Fruit fly (Drosophila melanogaster): ENCODE results near the gene Best4.
A peak's percentile ranks its signal among the peaks of the same experiment; 100 is the strongest.

The Best4 gene

dm6 chr3L:15257154-15257553, 41.6 kb upstream of the Best4 start:
- TF ChIP-seq CG32121 (GFP tag; IDR thresholded peaks at IDR 0.05) (no peak), rn (GFP tag; IDR thresholded peaks at IDR 0.05) (no peak), CG8159 (tag; optimal IDR thresholded peaks at IDR 0.05) (no peak), CG9948 (tag; optimal IDR thresholded peaks at IDR 0.05) (no peak), Pif1B (GFP tag; optimal IDR thresholded peaks at IDR 0.05) (no peak), CG15710 (tag; optimal IDR thresholded peaks at IDR 0.05) (no peak), CG34367 (tag; optimal IDR thresholded peaks at IDR 0.05) (no peak), CG14655 (GFP tag; optimal IDR thresholded peaks at IDR 0.05) (peak; percentile 43), Snoo (tag; optimal IDR thresholded peaks at IDR 0.05) (no peak)

dm6 chr3L:15258357-15258756, 40.4 kb upstream of the Best4 start:
- TF ChIP-seq CG8301 (tag; optimal IDR thresholded peaks at IDR 0.05) (peak; percentile 56), Snoo (tag; optimal IDR thresholded peaks at IDR 0.05) (peak; percentile 57), CG8159 (tag; optimal IDR thresholded peaks at IDR 0.05) (peak; percentile 72), Pif1A (GFP tag; optimal IDR thresholded peaks at IDR 0.05) (peak; percentile 56), CG12605 (GFP tag; IDR thresholded peaks at IDR 0.05) (no peak), CG32121 (GFP tag; IDR thresholded peaks at IDR 0.05) (no peak), Pif1B (GFP tag; optimal IDR thresholded peaks at IDR 0.05) (peak; percentile 29), CG14655 (GFP tag; optimal IDR thresholded peaks at IDR 0.05) (peak; percentile 49), D1 (tag; optimal IDR thresholded peaks at IDR 0.05) (no peak), CG4496 (GFP tag; IDR thresholded peaks at IDR 0.05) (no peak), gl (tag; optimal IDR thresholded peaks at IDR 0.05) (no peak), CG13204 (GFP tag; optimal IDR thresholded peaks at IDR 0.05) (no peak), CG10348 (GFP tag; IDR thresholded peaks at IDR 0.05) (no peak), CG9948 (tag; optimal IDR thresholded peaks at IDR 0.05) (peak; percentile 13), CG17806 (tag; optimal IDR thresholded peaks at IDR 0.05) (peak; percentile 50), rn (GFP tag; IDR thresholded peaks at IDR 0.05) (no peak), EcR (GFP tag; optimal IDR thresholded peaks at IDR 0.05) (no peak), CG15710 (tag; optimal IDR thresholded peaks at IDR 0.05) (peak; percentile 61), fd96Ca (GFP tag; IDR thresholded peaks at IDR 0.05) (no peak), CG34367 (tag; optimal IDR thresholded peaks at IDR 0.05) (peak; percentile 8), Ets98B (GFP tag; IDR thresholded peaks at IDR 0.05) (no peak)

- peak; percentile 94 for TF ChIP-seq CG8301 (tag; optimal IDR thresholded peaks at IDR 0.05)
- peak; percentile 88 for TF ChIP-seq fd96Ca (GFP tag; IDR thresholded peaks at IDR 0.05)
- TF ChIP-seq CG14655 (GFP tag; optimal IDR thresholded peaks at IDR 0.05) = peak; percentile 95
- TF ChIP-seq rn (GFP tag; IDR thresholded peaks at IDR 0.05) = peak; percentile 91
- peak; percentile 92 for TF ChIP-seq gl (tag; optimal IDR thresholded peaks at IDR 0.05)
- peak; percentile 97 for TF ChIP-seq CG17806 (tag; optimal IDR thresholded peaks at IDR 0.05)
- peak; percentile 95 for TF ChIP-seq CG9948 (tag; optimal IDR thresholded peaks at IDR 0.05)
- TF ChIP-seq CG34367 (tag; optimal IDR thresholded peaks at IDR 0.05) = peak; percentile 97
- peak; percentile 92 for TF ChIP-seq CG12605 (GFP tag; IDR thresholded peaks at IDR 0.05)
- peak; percentile 82 for TF ChIP-seq CG32121 (GFP tag; IDR thresholded peaks at IDR 0.05)
- peak; percentile 95 for TF ChIP-seq CG8159 (tag; optimal IDR thresholded peaks at IDR 0.05)
- TF ChIP-seq EcR (GFP tag; optimal IDR thresholded peaks at IDR 0.05) = peak; percentile 85
- peak; percentile 94 for TF ChIP-seq Pif1A (GFP tag; optimal IDR thresholded peaks at IDR 0.05)
- peak; percentile 91 for TF ChIP-seq Snoo (tag; optimal IDR thresholded peaks at IDR 0.05)
- TF ChIP-seq CG15710 (tag; optimal IDR thresholded peaks at IDR 0.05) = peak; percentile 96
- TF ChIP-seq CG10348 (GFP tag; IDR thresholded peaks at IDR 0.05) = peak; percentile 63
- peak; percentile 93 for TF ChIP-seq Pif1B (GFP tag; optimal IDR thresholded peaks at IDR 0.05)
- peak; percentile 96 for TF ChIP-seq CG4496 (GFP tag; IDR thresholded peaks at IDR 0.05)
- peak; percentile 92 for TF ChIP-seq CG13204 (GFP tag; optimal IDR thresholded peaks at IDR 0.05)
- peak; percentile 82 for TF ChIP-seq D1 (tag; optimal IDR thresholded peaks at IDR 0.05)
- TF ChIP-seq Ets98B (GFP tag; IDR thresholded peaks at IDR 0.05) = peak; percentile 93
Observed at dm6 chr3L:15260593-15260992, 38.2 kb upstream of the Best4 start.

dm6 chr3L:15261067-15261506, 37.7 kb upstream of the Best4 start:
- TF ChIP-seq CG9948 (tag; optimal IDR thresholded peaks at IDR 0.05) = peak; percentile 84
- peak; percentile 77 for TF ChIP-seq Pif1A (GFP tag; optimal IDR thresholded peaks at IDR 0.05)
- peak; percentile 57 for TF ChIP-seq CG12605 (GFP tag; IDR thresholded peaks at IDR 0.05)
- 0 out of 2 replicates have a peak, but pooled peaks have one; percentile 12 for TF ChIP-seq rn (GFP tag; IDR thresholded peaks at IDR 0.05)
- peak; percentile 82 for TF ChIP-seq Pif1B (GFP tag; optimal IDR thresholded peaks at IDR 0.05)
- TF ChIP-seq CG10348 (GFP tag; IDR thresholded peaks at IDR 0.05) = no peak
- peak; percentile 89 for TF ChIP-seq CG8301 (tag; optimal IDR thresholded peaks at IDR 0.05)
- TF ChIP-seq D1 (tag; optimal IDR thresholded peaks at IDR 0.05) = peak; percentile 71
- TF ChIP-seq CG34367 (tag; optimal IDR thresholded peaks at IDR 0.05) = peak; percentile 85
- no peak for TF ChIP-seq EcR (GFP tag; optimal IDR thresholded peaks at IDR 0.05)
- TF ChIP-seq fd96Ca (GFP tag; IDR thresholded peaks at IDR 0.05) = peak; percentile 11; the same call in 1 of the 3 replicates
- peak; percentile 94 for TF ChIP-seq CG15710 (tag; optimal IDR thresholded peaks at IDR 0.05)
- TF ChIP-seq CG32121 (GFP tag; IDR thresholded peaks at IDR 0.05) = peak; percentile 66
- peak; percentile 93 for TF ChIP-seq CG8159 (tag; optimal IDR thresholded peaks at IDR 0.05)
- peak; percentile 66 for TF ChIP-seq CG4496 (GFP tag; IDR thresholded peaks at IDR 0.05)
- peak; percentile 36 for TF ChIP-seq gl (tag; optimal IDR thresholded peaks at IDR 0.05)
- peak; percentile 92 for TF ChIP-seq CG17806 (tag; optimal IDR thresholded peaks at IDR 0.05)
- TF ChIP-seq CG13204 (GFP tag; optimal IDR thresholded peaks at IDR 0.05) = peak; percentile 57
- TF ChIP-seq CG14655 (GFP tag; optimal IDR thresholded peaks at IDR 0.05) = peak; percentile 84
- peak; percentile 82 for TF ChIP-seq Snoo (tag; optimal IDR thresholded peaks at IDR 0.05)
- TF ChIP-seq Ets98B (GFP tag; IDR thresholded peaks at IDR 0.05) = peak; percentile 62

- TF ChIP-seq CG15710 (tag; optimal IDR thresholded peaks at IDR 0.05) = no peak
- TF ChIP-seq CG17806 (tag; optimal IDR thresholded peaks at IDR 0.05) = no peak
- no peak for TF ChIP-seq gl (tag; optimal IDR thresholded peaks at IDR 0.05)
- no peak for TF ChIP-seq EcR (GFP tag; optimal IDR thresholded peaks at IDR 0.05)
- TF ChIP-seq CG4496 (GFP tag; IDR thresholded peaks at IDR 0.05) = no peak
- no peak for TF ChIP-seq Pif1A (GFP tag; optimal IDR thresholded peaks at IDR 0.05)
- TF ChIP-seq CG32121 (GFP tag; IDR thresholded peaks at IDR 0.05) = no peak
- no peak for TF ChIP-seq CG10348 (GFP tag; IDR thresholded peaks at IDR 0.05)
- no peak for TF ChIP-seq D1 (tag; optimal IDR thresholded peaks at IDR 0.05)
- TF ChIP-seq CG9948 (tag; optimal IDR thresholded peaks at IDR 0.05) = no peak
- no peak for TF ChIP-seq rn (GFP tag; IDR thresholded peaks at IDR 0.05)
- no peak for TF ChIP-seq Pif1B (GFP tag; optimal IDR thresholded peaks at IDR 0.05)
Observed at dm6 chr3L:15262050-15262449, 36.7 kb upstream of the Best4 start.
